Worm (Caenorhabditis elegans): ENCODE measurements around the gene cyn-7.

cyn-7 gene

ce11 chrV:15150176-15150575 lies 37.0 kb downstream of the cyn-7 start:
- TF ChIP-seq tbx-11 (GFP tag; IDR thresholded peaks at IDR 0.05) (no peak), sea-1 (GFP tag; conservative IDR thresholded peaks at IDR 0.05) (no peak), pes-1 (GFP tag; IDR thresholded peaks at IDR 0.05) (no peak), F13C5.2 (tag; optimal IDR thresholded peaks at IDR 0.05) (no peak), ceh-13 (GFP tag; optimal IDR thresholded peaks at IDR 0.05) (no peak), ceh-36 (tag; optimal IDR thresholded peaks at IDR 0.05) (no peak), tbx-37 (GFP tag; conservative IDR thresholded peaks at IDR 0.05) (no peak), hnd-1 (tag; optimal IDR thresholded peaks at IDR 0.05) (no peak), aly-1 (tag; optimal IDR thresholded peaks at IDR 0.05) (no peak), tra-4 (tag; optimal IDR thresholded peaks at IDR 0.05) (no peak), flt-1 (GFP tag; IDR thresholded peaks at IDR 0.05) (no peak), ets-7 (tag; optimal IDR thresholded peaks at IDR 0.05) (no peak), B0310.2 (tag; optimal IDR thresholded peaks at IDR 0.05) (no peak), hmg-4 (GFP tag; optimal IDR thresholded peaks at IDR 0.05) (no peak), hmbx-1 (tag; optimal IDR thresholded peaks at IDR 0.05) (no peak), scrt-1 (GFP tag; IDR thresholded peaks at IDR 0.05) (no peak), ama-1 (optimal IDR thresholded peaks at IDR 0.05) (no peak)

ce11 chrV:15148800-15149199 lies 38.4 kb downstream of the cyn-7 start, which contains the start of gene T09F5.1:
TSS of gene T09F5.1 (plus strand) at chrV:15149100.
- TF ChIP-seq tbx-11 (GFP tag; IDR thresholded peaks at IDR 0.05) (no peak), tbx-37 (GFP tag; conservative IDR thresholded peaks at IDR 0.05) (no peak), ets-7 (tag; optimal IDR thresholded peaks at IDR 0.05) (no peak), hnd-1 (tag; optimal IDR thresholded peaks at IDR 0.05) (no peak), B0310.2 (tag; optimal IDR thresholded peaks at IDR 0.05) (no peak), hmg-4 (GFP tag; optimal IDR thresholded peaks at IDR 0.05) (no peak), tra-4 (tag; optimal IDR thresholded peaks at IDR 0.05) (no peak), aly-1 (tag; optimal IDR thresholded peaks at IDR 0.05) (no peak), ama-1 (optimal IDR thresholded peaks at IDR 0.05) (no peak), F13C5.2 (tag; optimal IDR thresholded peaks at IDR 0.05) (no peak), scrt-1 (GFP tag; IDR thresholded peaks at IDR 0.05) (no peak), ceh-36 (tag; optimal IDR thresholded peaks at IDR 0.05) (no peak), hmbx-1 (tag; optimal IDR thresholded peaks at IDR 0.05) (no peak), flt-1 (GFP tag; IDR thresholded peaks at IDR 0.05) (no peak), ceh-13 (GFP tag; optimal IDR thresholded peaks at IDR 0.05) (no peak), pes-1 (GFP tag; IDR thresholded peaks at IDR 0.05) (no peak), sea-1 (GFP tag; conservative IDR thresholded peaks at IDR 0.05) (no peak)

ce11 chrV:15147776-15148175 lies 39.4 kb downstream of the cyn-7 start, which contains the start of gene T09F5.20:
TSS of gene T09F5.20 (minus strand) at chrV:15147876.
- no peak for TF ChIP-seq ama-1 (optimal IDR thresholded peaks at IDR 0.05)

- no peak for TF ChIP-seq tra-4 (tag; optimal IDR thresholded peaks at IDR 0.05)
- no peak for TF ChIP-seq ets-7 (tag; optimal IDR thresholded peaks at IDR 0.05)
- TF ChIP-seq tbx-37 (GFP tag; conservative IDR thresholded peaks at IDR 0.05) = no peak
- TF ChIP-seq tbx-11 (GFP tag; IDR thresholded peaks at IDR 0.05) = no peak
- no peak for TF ChIP-seq scrt-1 (GFP tag; IDR thresholded peaks at IDR 0.05)
- no peak for TF ChIP-seq ceh-13 (GFP tag; optimal IDR thresholded peaks at IDR 0.05)
- no peak for TF ChIP-seq hmg-4 (GFP tag; optimal IDR thresholded peaks at IDR 0.05)
- TF ChIP-seq F13C5.2 (tag; optimal IDR thresholded peaks at IDR 0.05) = no peak
- TF ChIP-seq B0310.2 (tag; optimal IDR thresholded peaks at IDR 0.05) = no peak
- no peak for TF ChIP-seq flt-1 (GFP tag; IDR thresholded peaks at IDR 0.05)
- TF ChIP-seq hmbx-1 (tag; optimal IDR thresholded peaks at IDR 0.05) = no peak
- no peak for TF ChIP-seq aly-1 (tag; optimal IDR thresholded peaks at IDR 0.05)
- TF ChIP-seq ceh-36 (tag; optimal IDR thresholded peaks at IDR 0.05) = no peak
- TF ChIP-seq sea-1 (GFP tag; conservative IDR thresholded peaks at IDR 0.05) = no peak
These were observed 43.4 kb downstream of the cyn-7 start, which contains the start of gene K08F9.4 for ce11 chrV:15143798-15144197. TSS of gene K08F9.4 (plus strand) at chrV:15144019.

ce11 chrV:15143285-15143684 lies 43.9 kb downstream of the cyn-7 start, which contains the start of gene K08F9.1:
TSS of gene K08F9.1 (minus strand) at chrV:15143385.
- TF ChIP-seq tbx-11 (GFP tag; IDR thresholded peaks at IDR 0.05) (no peak), ceh-13 (GFP tag; optimal IDR thresholded peaks at IDR 0.05) (no peak), scrt-1 (GFP tag; IDR thresholded peaks at IDR 0.05) (no peak), hnd-1 (tag; optimal IDR thresholded peaks at IDR 0.05) (no peak), sea-1 (GFP tag; conservative IDR thresholded peaks at IDR 0.05) (no peak), ets-7 (tag; optimal IDR thresholded peaks at IDR 0.05) (no peak), F13C5.2 (tag; optimal IDR thresholded peaks at IDR 0.05) (no peak), hmbx-1 (tag; optimal IDR thresholded peaks at IDR 0.05) (no peak), tra-4 (tag; optimal IDR thresholded peaks at IDR 0.05) (no peak)

ce11 chrV:15140247-15140646 lies 46.9 kb downstream of the cyn-7 start, which contains the start of gene K08F9.3:
TSS of gene K08F9.3 (plus strand) at chrV:15140547.
- TF ChIP-seq hnd-1 (tag; optimal IDR thresholded peaks at IDR 0.05) = no peak
- no peak for TF ChIP-seq ceh-13 (GFP tag; optimal IDR thresholded peaks at IDR 0.05)
- TF ChIP-seq hmbx-1 (tag; optimal IDR thresholded peaks at IDR 0.05) = no peak
- no peak for TF ChIP-seq tbx-11 (GFP tag; IDR thresholded peaks at IDR 0.05)
- no peak for TF ChIP-seq tbx-37 (GFP tag; conservative IDR thresholded peaks at IDR 0.05)
- TF ChIP-seq flt-1 (GFP tag; IDR thresholded peaks at IDR 0.05) = no peak
- TF ChIP-seq scrt-1 (GFP tag; IDR thresholded peaks at IDR 0.05) = no peak
- TF ChIP-seq ama-1 (optimal IDR thresholded peaks at IDR 0.05) = no peak
- TF ChIP-seq ceh-36 (tag; optimal IDR thresholded peaks at IDR 0.05) = no peak
- no peak for TF ChIP-seq sea-1 (GFP tag; conservative IDR thresholded peaks at IDR 0.05)
- TF ChIP-seq hmg-4 (GFP tag; optimal IDR thresholded peaks at IDR 0.05) = no peak
- TF ChIP-seq ets-7 (tag; optimal IDR thresholded peaks at IDR 0.05) = no peak
- TF ChIP-seq pes-1 (GFP tag; IDR thresholded peaks at IDR 0.05) = no peak
- TF ChIP-seq aly-1 (tag; optimal IDR thresholded peaks at IDR 0.05) = no peak
- no peak for TF ChIP-seq tra-4 (tag; optimal IDR thresholded peaks at IDR 0.05)
- no peak for TF ChIP-seq F13C5.2 (tag; optimal IDR thresholded peaks at IDR 0.05)
- TF ChIP-seq B0310.2 (tag; optimal IDR thresholded peaks at IDR 0.05) = no peak

- TF ChIP-seq flt-1 (GFP tag; IDR thresholded peaks at IDR 0.05) (no peak), hnd-1 (tag; optimal IDR thresholded peaks at IDR 0.05) (no peak), pes-1 (GFP tag; IDR thresholded peaks at IDR 0.05) (no peak), tbx-37 (GFP tag; conservative IDR thresholded peaks at IDR 0.05) (no peak), sea-1 (GFP tag; conservative IDR thresholded peaks at IDR 0.05) (no peak), ceh-13 (GFP tag; optimal IDR thresholded peaks at IDR 0.05) (no peak), hmg-4 (GFP tag; optimal IDR thresholded peaks at IDR 0.05) (no peak), aly-1 (tag; optimal IDR thresholded peaks at IDR 0.05) (no peak), scrt-1 (GFP tag; IDR thresholded peaks at IDR 0.05) (no peak), hmbx-1 (tag; optimal IDR thresholded peaks at IDR 0.05) (no peak), tbx-11 (GFP tag; IDR thresholded peaks at IDR 0.05) (no peak), ceh-36 (tag; optimal IDR thresholded peaks at IDR 0.05) (no peak)
These were observed 47.4 kb downstream of the cyn-7 start for ce11 chrV:15139811-15140210.
